Fruit fly (Drosophila melanogaster) whole organism, embryonic: ENCODE measurements around the gene ATPsynC.

Source experiments
- CG11247 ChIP-seq: fragments of 200-800 bp; sonication (Bioruptor generic); IDR thresholded peaks from 2 replicates; pipeline ENCODE4 v1.3.6; 2022; ENCODE audit warnings: missing biosample characterization, missing genetic modification characterization
- CG11696 ChIP-seq: fragments of 200-800 bp; sonication (Bioruptor generic); IDR thresholded peaks from 2 replicates; pipeline ENCODE4 v1.3.6; 2022; ENCODE audit warnings: missing biosample characterization, missing genetic modification characterization
- CG12219 ChIP-seq: fragments of 200-800 bp; sonication (Bioruptor generic); optimal IDR thresholded peaks from 3 replicates; lab custom pipeline; 2018; ENCODE audit warnings: missing biosample characterization, mild to moderate bottlenecking, missing genetic modification characterization
- CG14667 ChIP-seq: fragments of 200-800 bp; sonication (Bioruptor generic); IDR thresholded peaks from 2 replicates; pipeline ENCODE4 v1.3.6; 2022; ENCODE audit warnings: missing biosample characterization, missing genetic modification characterization
- CG1603 ChIP-seq: fragments of 200-800 bp; sonication (Bioruptor generic); optimal IDR thresholded peaks from 2 replicates; lab custom pipeline; 2019; ENCODE audit warnings: missing biosample characterization, mild to moderate bottlenecking, missing genetic modification characterization, moderate library complexity
- CG17359 ChIP-seq: fragments of 200-800 bp; sonication (Bioruptor generic); optimal IDR thresholded peaks from 3 replicates; lab custom pipeline; 2018; ENCODE audit warnings: missing biosample characterization, mild to moderate bottlenecking, missing genetic modification characterization, moderate library complexity
- CG34224 ChIP-seq: fragments of 200-800 bp; sonication (Bioruptor generic); IDR thresholded peaks from 3 replicates; pipeline ENCODE4 v1.3.6; 2022; ENCODE audit warnings: missing biosample characterization, missing genetic modification characterization; ENCODE audit not compliant: partially characterized antibody
- CG3847 ChIP-seq: fragments of 200-800 bp; sonication (Bioruptor generic); IDR thresholded peaks from 2 replicates; pipeline ENCODE4 v1.3.6; 2022; ENCODE audit warnings: missing biosample characterization, missing genetic modification characterization
- CG42726 ChIP-seq: fragments of 200-800 bp; sonication (Bioruptor generic); IDR thresholded peaks from 2 replicates; pipeline ENCODE4 v1.3.6; 2022; ENCODE audit warnings: missing biosample characterization, missing genetic modification characterization; ENCODE audit not compliant: partially characterized antibody
- CG43689 ChIP-seq: fragments of 200-800 bp; sonication (Bioruptor generic); IDR thresholded peaks from 2 replicates; pipeline ENCODE4 v1.3.6; 2022; ENCODE audit warnings: missing biosample characterization, missing genetic modification characterization
- CG6813 ChIP-seq: fragments of 200-800 bp; sonication (Bioruptor generic); optimal IDR thresholded peaks from 2 replicates; lab custom pipeline; 2017; ENCODE audit warnings: missing biosample characterization, missing genetic modification characterization, mild to moderate bottlenecking, moderate library complexity, missing genetic modification reagents
- CG7271 ChIP-seq: fragments of 200-800 bp; sonication (Bioruptor generic); optimal IDR thresholded peaks from 2 replicates; lab custom pipeline; 2018; ENCODE audit warnings: missing biosample characterization, mild to moderate bottlenecking, missing genetic modification characterization, moderate library complexity
- CG7786 ChIP-seq: fragments of 200-800 bp; sonication (Bioruptor generic); optimal IDR thresholded peaks from 2 replicates; lab custom pipeline; 2016; ENCODE audit warnings: missing biosample characterization, missing genetic modification characterization
- CG7987 ChIP-seq: fragments of 200-800 bp; sonication (Bioruptor generic); optimal IDR thresholded peaks from 2 replicates; lab custom pipeline; 2018; ENCODE audit warnings: missing biosample characterization, mild to moderate bottlenecking, missing genetic modification characterization, moderate library complexity
- CG9817 ChIP-seq: fragments of 200-800 bp; sonication (Bioruptor generic); optimal IDR thresholded peaks from 2 replicates; lab custom pipeline; 2018; ENCODE audit warnings: missing biosample characterization, mild to moderate bottlenecking, missing genetic modification characterization, moderate library complexity
- Dip3 ChIP-seq: fragments of 200-800 bp; sonication (Bioruptor generic); optimal IDR thresholded peaks from 3 replicates; lab custom pipeline; 2016; ENCODE audit warnings: missing biosample characterization, missing genetic modification characterization
- GATAe ChIP-seq: fragments of 200-800 bp; sonication (Bioruptor generic); conservative IDR thresholded peaks from 2 replicates; pipeline ENCODE4 v1.3.6; 2022; ENCODE audit warnings: missing biosample characterization, missing genetic modification characterization
- H2.0 ChIP-seq: fragments of 200-800 bp; sonication (Bioruptor generic); IDR thresholded peaks from 2 replicates; pipeline ENCODE4 v1.3.6; 2022; ENCODE audit warnings: missing biosample characterization, missing genetic modification characterization
- HLH3B ChIP-seq: fragments of 200-800 bp; sonication (Bioruptor generic); IDR thresholded peaks from 2 replicates; pipeline ENCODE4 v1.3.6; 2022; ENCODE audit warnings: missing biosample characterization, missing genetic modification characterization
- Hr78 ChIP-seq, 2 experiments: fragments of 200-800 bp in 1 of 2; fragments of >200 bp in 1 of 2; sonication (Bioruptor generic) in 1 of 2; optimal IDR thresholded peaks; 2 replicates each; lab custom pipeline; 2017 to 2019; ENCODE audit warnings: missing biosample characterization in 2 of 2, missing genetic modification characterization in 2 of 2, mild to moderate bottlenecking in 1 of 2, moderate library complexity in 1 of 2
- Hsf ChIP-seq: fragments of 200-800 bp; sonication (Bioruptor generic); optimal IDR thresholded peaks from 3 replicates; lab custom pipeline; 2016; ENCODE audit warnings: missing biosample characterization, missing genetic modification characterization
- MESR4 ChIP-seq: fragments of 200-800 bp; sonication (Bioruptor generic); optimal IDR thresholded peaks from 2 replicates; lab custom pipeline; 2018; ENCODE audit warnings: missing biosample characterization, mild to moderate bottlenecking, missing genetic modification characterization, moderate library complexity
- MTF-1 ChIP-seq: fragments of 200-800 bp; sonication (Bioruptor generic); optimal IDR thresholded peaks from 2 replicates; lab custom pipeline; 2018; ENCODE audit warnings: missing biosample characterization, mild to moderate bottlenecking, missing genetic modification characterization, borderline replicate concordance
- Meics ChIP-seq: fragments of 200-800 bp; sonication (Bioruptor generic); optimal IDR thresholded peaks from 2 replicates; lab custom pipeline; 2017; ENCODE audit warnings: missing biosample characterization, mild to moderate bottlenecking, missing genetic modification characterization
- Myb ChIP-seq: fragments of 200-800 bp; sonication (Bioruptor generic); optimal IDR thresholded peaks from 2 replicates; lab custom pipeline; 2016; ENCODE audit warnings: missing biosample characterization, missing genetic modification characterization
- NC2α ChIP-seq: fragments of 200-800 bp; sonication (Bioruptor generic); optimal IDR thresholded peaks from 2 replicates; lab custom pipeline; 2016; ENCODE audit warnings: missing biosample characterization, missing genetic modification characterization
- NfI ChIP-seq: fragments of 200-800 bp; sonication (Bioruptor generic); optimal IDR thresholded peaks from 3 replicates; lab custom pipeline; 2018; ENCODE audit warnings: missing biosample characterization, mild to moderate bottlenecking, missing genetic modification characterization, moderate library complexity
- Oaz ChIP-seq: fragments of 200-800 bp; sonication (Bioruptor generic); IDR thresholded peaks from 2 replicates; pipeline ENCODE4 v1.3.6; 2022; ENCODE audit warnings: missing biosample characterization, missing genetic modification characterization
- Optix ChIP-seq: fragments of 200-800 bp; sonication (Bioruptor generic); IDR thresholded peaks from 3 replicates; pipeline ENCODE4 v1.3.6; 2022; ENCODE audit warnings: missing biosample characterization, missing genetic modification characterization
- Usf ChIP-seq: fragments of 200-800 bp; sonication (Bioruptor generic); optimal IDR thresholded peaks from 2 replicates; lab custom pipeline; 2017; ENCODE audit warnings: missing genotype, missing biosample characterization, missing genetic modification characterization
- Vsx1 ChIP-seq: fragments of 200-800 bp; sonication (Bioruptor generic); optimal IDR thresholded peaks from 2 replicates; lab custom pipeline; 2017; ENCODE audit warnings: missing biosample characterization, mild to moderate bottlenecking, missing genetic modification characterization, missing genetic modification reagents
- ase ChIP-seq: fragments of 200-800 bp; sonication (Bioruptor generic); IDR thresholded peaks from 3 replicates; pipeline ENCODE4 v1.3.6; 2022; ENCODE audit warnings: missing biosample characterization, missing genetic modification characterization
- corto ChIP-seq: fragments of 200-800 bp; sonication (Bioruptor generic); optimal IDR thresholded peaks from 2 replicates; lab custom pipeline; 2016; ENCODE audit warnings: missing biosample characterization, mild to moderate bottlenecking, missing genetic modification characterization, moderate library complexity
- crp ChIP-seq, 2 experiments: fragments of 200-800 bp; sonication (Bioruptor generic); optimal IDR thresholded peaks; 2 replicates in 1 of 2; 3 replicates in 1 of 2; lab custom pipeline; 2017; ENCODE audit warnings: missing biosample characterization in 2 of 2, missing genetic modification characterization in 2 of 2, mild to moderate bottlenecking in 1 of 2, moderate library complexity in 1 of 2
- dmrt99B ChIP-seq: fragments of 200-800 bp; sonication (Bioruptor generic); optimal IDR thresholded peaks from 2 replicates; lab custom pipeline; 2018; ENCODE audit warnings: missing biosample characterization, mild to moderate bottlenecking, missing genetic modification characterization, moderate library complexity
- gt ChIP-seq: fragments of 200-800 bp; sonication (Bioruptor generic); IDR thresholded peaks from 2 replicates; pipeline ENCODE4 v1.3.6; 2022; ENCODE audit warnings: missing biosample characterization, missing genetic modification characterization
- jing ChIP-seq: fragments of 200-800 bp; sonication (Bioruptor generic); optimal IDR thresholded peaks from 2 replicates; lab custom pipeline; 2018; ENCODE audit warnings: missing biosample characterization, mild to moderate bottlenecking, missing genetic modification characterization
- kay ChIP-seq: fragments of 200-800 bp; sonication (Bioruptor generic); optimal IDR thresholded peaks from 2 replicates; lab custom pipeline; 2016; ENCODE audit warnings: missing biosample characterization, missing genetic modification characterization
- ken ChIP-seq: fragments of 200-800 bp; sonication (Bioruptor generic); IDR thresholded peaks from 3 replicates; pipeline ENCODE4 v1.3.6; 2022; ENCODE audit warnings: missing biosample characterization, missing genetic modification characterization
- klu ChIP-seq: fragments of 200-800 bp; sonication (Bioruptor generic); IDR thresholded peaks from 2 replicates; pipeline ENCODE4 v1.3.6; 2022; ENCODE audit warnings: missing biosample characterization, missing genetic modification characterization
- pan ChIP-seq, 4 experiments: fragments of >200 bp in 3 of 4; fragments of 200-800 bp in 1 of 4; sonication (Bioruptor generic) in 1 of 4; optimal IDR thresholded peaks in 3 of 4; IDR thresholded peaks in 1 of 4; 2 replicates each; pipeline versions ENCODE4 v1.3.6 to Lab custom; 2017 to 2022; ENCODE audit warnings: missing biosample characterization in 2 of 4, missing genetic modification characterization in 2 of 4, mixed read lengths in 1 of 4
- pho ChIP-seq: fragments of 200-800 bp; sonication (Bioruptor generic); optimal IDR thresholded peaks from 2 replicates; lab custom pipeline; 2016; ENCODE audit warnings: missing biosample characterization, missing genetic modification characterization
- salm ChIP-seq: fragments of 200-800 bp; sonication (Bioruptor generic); optimal IDR thresholded peaks from 2 replicates; lab custom pipeline; 2018; ENCODE audit warnings: missing biosample characterization, mild to moderate bottlenecking, missing genetic modification characterization
- scrt ChIP-seq: fragments of 200-800 bp; sonication (Bioruptor generic); optimal IDR thresholded peaks from 2 replicates; lab custom pipeline; 2018; ENCODE audit warnings: missing biosample characterization, mild to moderate bottlenecking, missing genetic modification characterization, moderate library complexity
- sob ChIP-seq: fragments of 200-800 bp; sonication (Bioruptor generic); IDR thresholded peaks from 2 replicates; pipeline ENCODE4 v1.3.6; 2022; ENCODE audit warnings: missing biosample characterization, missing genetic modification characterization
- sug ChIP-seq: fragments of 200-800 bp; optimal IDR thresholded peaks from 2 replicates; lab custom pipeline; 2019; ENCODE audit warnings: missing biosample characterization, mild to moderate bottlenecking, missing genetic modification characterization, moderate library complexity
- tio ChIP-seq: fragments of 200-800 bp; sonication (Bioruptor generic); optimal IDR thresholded peaks from 2 replicates; lab custom pipeline; 2017; ENCODE audit warnings: missing biosample characterization, missing genetic modification characterization, inconsistent platforms
- usp ChIP-seq: fragments of >200 bp; optimal IDR thresholded peaks from 2 replicates; lab custom pipeline; 2017; ENCODE audit warnings: missing biosample characterization, missing genetic modification characterization

Gene ATPsynC

DNA sequence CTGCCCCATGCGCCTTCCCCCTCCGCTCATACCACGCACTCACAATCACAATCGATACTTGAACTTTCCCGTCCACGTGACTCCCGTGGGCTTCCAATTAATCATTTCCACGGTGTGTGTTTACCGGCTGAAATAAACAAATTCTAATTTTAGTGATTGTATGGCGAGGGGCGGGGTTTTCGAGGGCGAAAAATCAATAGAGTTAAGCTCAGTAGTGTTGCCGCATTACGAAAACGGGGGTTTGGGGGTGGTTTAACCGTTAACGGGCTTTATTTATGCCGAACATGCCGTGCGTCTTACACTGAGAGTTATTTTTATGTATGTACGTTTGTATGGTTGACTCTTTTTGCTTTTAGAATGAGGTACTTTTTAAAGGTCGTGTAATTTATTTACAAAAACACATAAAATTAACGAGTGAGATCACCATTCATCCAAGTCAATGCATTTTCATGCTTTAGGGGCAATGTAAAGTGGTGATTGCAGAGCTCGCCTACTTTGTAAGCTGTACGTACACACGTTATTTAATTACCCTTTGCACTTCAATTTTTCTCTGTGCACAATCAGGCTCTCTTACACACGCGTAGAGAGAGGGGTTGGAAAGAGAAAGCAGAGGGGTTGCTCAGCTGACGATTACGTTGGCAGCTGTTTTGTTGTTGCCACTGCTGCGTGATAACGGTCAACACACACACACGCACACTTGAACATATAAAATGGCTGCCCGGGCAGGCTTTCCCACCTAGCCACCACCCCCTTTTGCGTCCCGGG lies 2.9 kb upstream of the ATPsynC start (continued):
- peak in 1 of 2 experiments; percentile 68 for TF ChIP-seq crp (GFP tag; optimal IDR thresholded peaks at IDR 0.05; lab: Kevin White, UChicago)
- TF ChIP-seq sug (tag; lab: Kevin White, UChicago) = peak; percentile 72
- TF ChIP-seq Oaz (GFP tag; lab: Robert Waterston, UW) = no peak
- TF ChIP-seq CG6813 (GFP tag; lab: Kevin White, UChicago) = peak; percentile 82
- peak; percentile 45 for TF ChIP-seq NC2α
- no peak for TF ChIP-seq CG11247 (GFP tag; lab: Robert Waterston, UW)
- TF ChIP-seq CG9817 = peak; percentile 85
- TF ChIP-seq jing (GFP tag; lab: Kevin White, UChicago) = no peak
- TF ChIP-seq Myb (GFP tag; lab: Kevin White, UChicago) = peak; percentile 76
- no peak for TF ChIP-seq ken (GFP tag; lab: Robert Waterston, UW)
- TF ChIP-seq Hsf (GFP tag; lab: Kevin White, UChicago) = peak; percentile 88
- no peak for TF ChIP-seq sob (GFP tag; lab: Robert Waterston, UW)
- TF ChIP-seq MESR4 (GFP tag; lab: Kevin White, UChicago) = no peak
- no peak for TF ChIP-seq tio
- TF ChIP-seq Vsx1 = peak; percentile 52
- no peak for TF ChIP-seq CG11696 (GFP tag; lab: Robert Waterston, UW)
- peak in 1 of 2 experiments; percentile 16 for TF ChIP-seq Hr78 (GFP tag; optimal IDR thresholded peaks at IDR 0.05; lab: Kevin White, UChicago)
- no peak for TF ChIP-seq CG42726
- no peak for TF ChIP-seq pan (optimal IDR thresholded peaks at IDR 0.05; lab: Kevin White, UChicago)
- no peak for TF ChIP-seq pan (GFP tag; optimal IDR thresholded peaks at IDR 0.05 in 1 of 2, IDR thresholded peaks at IDR 0.05 in 1 of 2)
- TF ChIP-seq Usf (GFP tag; lab: Kevin White, UChicago) = peak; percentile 64
- TF ChIP-seq H2.0 = no peak
- peak; percentile 84 for TF ChIP-seq pho
- peak; percentile 81 for TF ChIP-seq CG17359 (tag; lab: Kevin White, UChicago)
- TF ChIP-seq CG3847 = no peak
- no peak for TF ChIP-seq CG43689 (GFP tag; lab: Robert Waterston, UW)
- peak; percentile 53 for TF ChIP-seq MTF-1 (GFP tag; lab: Kevin White, UChicago)
- TF ChIP-seq kay (GFP tag; lab: Kevin White, UChicago) = peak; percentile 64
- peak; percentile 84 for TF ChIP-seq CG1603 (tag; lab: Kevin White, UChicago)
- no peak for TF ChIP-seq usp (GFP tag; lab: Kevin White, UChicago)
- TF ChIP-seq ase (GFP tag; lab: Robert Waterston, UW) = no peak
- TF ChIP-seq dmrt99B = peak; percentile 89
- TF ChIP-seq scrt (GFP tag; lab: Kevin White, UChicago) = peak; percentile 71
- TF ChIP-seq HLH3B (GFP tag; lab: Robert Waterston, UW) = no peak
- TF ChIP-seq CG7271 (tag; lab: Kevin White, UChicago) = no peak
- TF ChIP-seq CG7786 = peak; percentile 89
- TF ChIP-seq corto = no peak
- TF ChIP-seq salm = peak; percentile 66
- TF ChIP-seq Dip3 (GFP tag; lab: Kevin White, UChicago) = peak; percentile 74
- no peak for TF ChIP-seq klu (GFP tag; lab: Robert Waterston, UW)
- TF ChIP-seq CG34224 = no peak
- no peak for TF ChIP-seq gt (GFP tag; lab: Robert Waterston, UW)
- peak; percentile 83 for TF ChIP-seq NfI (GFP tag; lab: Kevin White, UChicago)
- no peak for TF ChIP-seq Optix (GFP tag; lab: Robert Waterston, UW)
- TF ChIP-seq CG14667 (GFP tag; lab: Robert Waterston, UW) = no peak
- peak; percentile 89 for TF ChIP-seq CG12219
- TF ChIP-seq CG7987 = no peak
- no peak for TF ChIP-seq GATAe
- TF ChIP-seq Meics = peak; percentile 89
